Fruit fly (Drosophila melanogaster) whole organism, embryonic: ENCODE data around the gene CG31468.

Source experiments
- CG10209 ChIP-seq: fragments of 200-800 bp; sonication (Bioruptor generic); optimal IDR thresholded peaks from 3 replicates; lab custom pipeline; 2017; ENCODE audit warnings: missing biosample characterization, mild to moderate bottlenecking, missing genetic modification characterization, missing genetic modification reagents
- CG1024 ChIP-seq: fragments of 200-800 bp; sonication (Bioruptor generic); IDR thresholded peaks from 2 replicates; pipeline ENCODE4 v1.3.6; 2022; ENCODE audit warnings: missing biosample characterization, missing genetic modification characterization
- CG10274 ChIP-seq: fragments of 200-800 bp; sonication (Bioruptor generic); optimal IDR thresholded peaks from 3 replicates; lab custom pipeline; 2017; ENCODE audit warnings: missing biosample characterization, mild to moderate bottlenecking, missing genetic modification characterization
- CG10979 ChIP-seq: fragments of 200-800 bp; sonication (Bioruptor generic); optimal IDR thresholded peaks from 2 replicates; lab custom pipeline; 2018; ENCODE audit warnings: missing biosample characterization, mild to moderate bottlenecking, missing genetic modification characterization, moderate library complexity
- CG11696 ChIP-seq: fragments of 200-800 bp; sonication (Bioruptor generic); IDR thresholded peaks from 2 replicates; pipeline ENCODE4 v1.3.6; 2022; ENCODE audit warnings: missing biosample characterization, missing genetic modification characterization
- CG15696 ChIP-seq: fragments of 200-800 bp; sonication (Bioruptor generic); optimal IDR thresholded peaks from 2 replicates; lab custom pipeline; 2019; ENCODE audit warnings: missing biosample characterization, mild to moderate bottlenecking, missing genetic modification characterization, moderate library complexity
- CG1603 ChIP-seq: fragments of 200-800 bp; sonication (Bioruptor generic); optimal IDR thresholded peaks from 2 replicates; lab custom pipeline; 2019; ENCODE audit warnings: missing biosample characterization, mild to moderate bottlenecking, missing genetic modification characterization, moderate library complexity
- CG17829 ChIP-seq: fragments of 200-800 bp; optimal IDR thresholded peaks from 2 replicates; lab custom pipeline; 2019; ENCODE audit warnings: missing biosample characterization, mild to moderate bottlenecking, missing genetic modification characterization, moderate library complexity
- CG2129 ChIP-seq: fragments of 200-800 bp; sonication (Bioruptor generic); IDR thresholded peaks from 2 replicates; pipeline ENCODE4 v1.3.6; 2022; ENCODE audit warnings: missing biosample characterization, missing genetic modification characterization; ENCODE audit not compliant: partially characterized antibody
- CG32532 ChIP-seq: fragments of 200-800 bp; sonication (Bioruptor generic); IDR thresholded peaks from 2 replicates; pipeline ENCODE4 v1.3.6; 2022; ENCODE audit warnings: missing biosample characterization, missing genetic modification characterization
- CG3838 ChIP-seq: fragments of 200-800 bp; sonication (Bioruptor generic); optimal IDR thresholded peaks from 3 replicates; lab custom pipeline; 2016; ENCODE audit warnings: missing biosample characterization, missing genetic modification characterization
- CG4424 ChIP-seq: fragments of 200-800 bp; sonication (Bioruptor generic); optimal IDR thresholded peaks from 3 replicates; lab custom pipeline; 2016; ENCODE audit warnings: missing biosample characterization, missing genetic modification characterization
- CG6813 ChIP-seq: fragments of 200-800 bp; sonication (Bioruptor generic); optimal IDR thresholded peaks from 2 replicates; lab custom pipeline; 2017; ENCODE audit warnings: missing biosample characterization, missing genetic modification characterization, mild to moderate bottlenecking, moderate library complexity, missing genetic modification reagents
- CG6854 ChIP-seq: fragments of 200-800 bp; sonication (Bioruptor generic); optimal IDR thresholded peaks from 3 replicates; lab custom pipeline; 2017; ENCODE audit warnings: missing biosample characterization, mild to moderate bottlenecking, missing genetic modification characterization
- CG7987 ChIP-seq: fragments of 200-800 bp; sonication (Bioruptor generic); optimal IDR thresholded peaks from 2 replicates; lab custom pipeline; 2018; ENCODE audit warnings: missing biosample characterization, mild to moderate bottlenecking, missing genetic modification characterization, moderate library complexity
- CG9609 ChIP-seq: fragments of 200-800 bp; sonication (Bioruptor generic); optimal IDR thresholded peaks from 3 replicates; lab custom pipeline; 2016; ENCODE audit warnings: missing biosample characterization, missing genetic modification characterization
- CG9932 ChIP-seq: fragments of 200-800 bp; sonication (Bioruptor generic); IDR thresholded peaks from 2 replicates; pipeline ENCODE4 v1.3.6; 2022; ENCODE audit warnings: missing biosample characterization, missing genetic modification characterization
- Chrac-16 ChIP-seq: fragments of 200-800 bp; sonication (Bioruptor generic); optimal IDR thresholded peaks from 3 replicates; lab custom pipeline; 2016; ENCODE audit warnings: missing biosample characterization, missing genetic modification characterization
- Dp ChIP-seq: fragments of 200-800 bp; sonication (Bioruptor generic); optimal IDR thresholded peaks from 2 replicates; lab custom pipeline; 2018; ENCODE audit warnings: missing biosample characterization, mild to moderate bottlenecking, missing genetic modification characterization, moderate library complexity
- ERR ChIP-seq: fragments of 200-800 bp; sonication (Bioruptor generic); optimal IDR thresholded peaks from 2 replicates; lab custom pipeline; 2016; ENCODE audit warnings: missing biosample characterization, missing genetic modification characterization
- HLHmδ ChIP-seq: fragments of 200-800 bp; sonication (Bioruptor generic); optimal IDR thresholded peaks from 2 replicates; lab custom pipeline; 2018; ENCODE audit warnings: missing biosample characterization, mild to moderate bottlenecking, missing genetic modification characterization, moderate library complexity
- Hmr ChIP-seq: fragments of 200-800 bp; sonication (Bioruptor generic); optimal IDR thresholded peaks from 3 replicates; lab custom pipeline; 2017; ENCODE audit warnings: mild to moderate bottlenecking, missing biosample characterization, missing genetic modification reagents, missing genetic modification characterization
- Hr3 ChIP-seq: fragments of 200-800 bp; sonication (Bioruptor generic); optimal IDR thresholded peaks from 3 replicates; lab custom pipeline; 2016; ENCODE audit warnings: missing biosample characterization, missing genetic modification characterization
- MTF-1 ChIP-seq: fragments of 200-800 bp; sonication (Bioruptor generic); optimal IDR thresholded peaks from 2 replicates; lab custom pipeline; 2018; ENCODE audit warnings: missing biosample characterization, mild to moderate bottlenecking, missing genetic modification characterization, borderline replicate concordance
- Meics ChIP-seq: fragments of 200-800 bp; sonication (Bioruptor generic); optimal IDR thresholded peaks from 2 replicates; lab custom pipeline; 2017; ENCODE audit warnings: missing biosample characterization, mild to moderate bottlenecking, missing genetic modification characterization
- Myb ChIP-seq: fragments of 200-800 bp; sonication (Bioruptor generic); optimal IDR thresholded peaks from 2 replicates; lab custom pipeline; 2016; ENCODE audit warnings: missing biosample characterization, missing genetic modification characterization
- Trl ChIP-seq, 3 experiments: fragments of >200 bp in 2 of 3; fragments of 200-800 bp in 1 of 3; sonication (Bioruptor generic) in 1 of 3; optimal IDR thresholded peaks; 2 replicates in 1 of 3; 3 replicates in 2 of 3; lab custom pipeline; 2016 to 2017; ENCODE audit warnings: missing biosample characterization in 1 of 3, missing genetic modification characterization in 1 of 3
- ab ChIP-seq: fragments of 200-800 bp; sonication (Bioruptor generic); optimal IDR thresholded peaks from 2 replicates; lab custom pipeline; 2016; ENCODE audit warnings: missing biosample characterization, missing genetic modification characterization
- bbx ChIP-seq: fragments of 200-800 bp; sonication (Bioruptor generic); IDR thresholded peaks from 2 replicates; pipeline ENCODE4 v1.3.6; 2022; ENCODE audit warnings: missing biosample characterization, missing genetic modification characterization; ENCODE audit not compliant: partially characterized antibody
- bigmax ChIP-seq: fragments of 200-800 bp; sonication (Bioruptor generic); optimal IDR thresholded peaks from 2 replicates; lab custom pipeline; 2018; ENCODE audit warnings: missing biosample characterization, mild to moderate bottlenecking, missing genetic modification characterization
- bsh ChIP-seq, 2 experiments: fragments of 200-800 bp; sonication (Bioruptor generic); optimal IDR thresholded peaks; 2 replicates each; lab custom pipeline; 2017 to 2018; ENCODE audit warnings: mild to moderate bottlenecking in 2 of 2, missing biosample characterization in 2 of 2, missing genetic modification characterization in 2 of 2, moderate library complexity in 1 of 2
- crc ChIP-seq: fragments of 200-800 bp; sonication (Bioruptor generic); optimal IDR thresholded peaks from 2 replicates; lab custom pipeline; 2016; ENCODE audit warnings: missing biosample characterization, missing genetic modification characterization
- luna ChIP-seq: fragments of 200-800 bp; sonication (Bioruptor generic); optimal IDR thresholded peaks from 2 replicates; lab custom pipeline; 2016; ENCODE audit warnings: missing biosample characterization, missing genetic modification characterization
- mld ChIP-seq: fragments of 200-800 bp; sonication (Bioruptor generic); IDR thresholded peaks from 3 replicates; pipeline ENCODE4 v1.3.6; 2022; ENCODE audit warnings: missing biosample characterization, missing genetic modification characterization; ENCODE audit not compliant: partially characterized antibody
- nau ChIP-seq: fragments of 200-800 bp; sonication (Bioruptor generic); optimal IDR thresholded peaks from 3 replicates; lab custom pipeline; 2017; ENCODE audit warnings: missing biosample characterization, mild to moderate bottlenecking, missing genetic modification characterization, missing genetic modification reagents
- nmo ChIP-seq: fragments of 200-800 bp; sonication (Bioruptor generic); optimal IDR thresholded peaks from 2 replicates; lab custom pipeline; 2018; ENCODE audit warnings: missing biosample characterization, mild to moderate bottlenecking, missing genetic modification characterization, moderate library complexity
- onecut ChIP-seq: fragments of 200-800 bp; sonication (Bioruptor generic); IDR thresholded peaks from 2 replicates; pipeline ENCODE4 v1.3.6; 2022; ENCODE audit warnings: missing biosample characterization, missing genetic modification characterization
- otp ChIP-seq: fragments of 200-800 bp; sonication (Bioruptor generic); IDR thresholded peaks from 3 replicates; pipeline ENCODE4, ENCODE4 v1.3.6; 2022; ENCODE audit warnings: missing biosample characterization, missing genetic modification characterization
- p53 ChIP-seq: fragments of 200-800 bp; sonication (Bioruptor generic); optimal IDR thresholded peaks from 2 replicates; lab custom pipeline; 2016; ENCODE audit warnings: missing biosample characterization, missing genetic modification characterization
- pb ChIP-seq: fragments of 200-800 bp; sonication (Bioruptor generic); optimal IDR thresholded peaks from 3 replicates; lab custom pipeline; 2016; ENCODE audit warnings: missing biosample characterization, missing genetic modification characterization
- pho ChIP-seq: fragments of 200-800 bp; sonication (Bioruptor generic); optimal IDR thresholded peaks from 2 replicates; lab custom pipeline; 2016; ENCODE audit warnings: missing biosample characterization, missing genetic modification characterization
- repo ChIP-seq: fragments of 200-800 bp; sonication (Bioruptor generic); optimal IDR thresholded peaks from 2 replicates; lab custom pipeline; 2016; ENCODE audit warnings: missing biosample characterization, missing genetic modification characterization
- schlank ChIP-seq: fragments of 200-800 bp; sonication (Bioruptor generic); optimal IDR thresholded peaks from 2 replicates; lab custom pipeline; 2018; ENCODE audit warnings: missing biosample characterization, mild to moderate bottlenecking, missing genetic modification characterization
- sob ChIP-seq: fragments of 200-800 bp; sonication (Bioruptor generic); IDR thresholded peaks from 2 replicates; pipeline ENCODE4 v1.3.6; 2022; ENCODE audit warnings: missing biosample characterization, missing genetic modification characterization
- ssp ChIP-seq: fragments of 200-800 bp; sonication (Bioruptor generic); IDR thresholded peaks from 2 replicates; pipeline ENCODE4 v1.3.6; 2022; ENCODE audit warnings: missing biosample characterization, missing genetic modification characterization
- stwl ChIP-seq: fragments of 200-800 bp; sonication (Bioruptor generic); optimal IDR thresholded peaks from 3 replicates; lab custom pipeline; 2018; ENCODE audit warnings: missing biosample characterization, mild to moderate bottlenecking, missing genetic modification characterization, moderate library complexity
- tio ChIP-seq: fragments of 200-800 bp; sonication (Bioruptor generic); optimal IDR thresholded peaks from 2 replicates; lab custom pipeline; 2017; ENCODE audit warnings: missing biosample characterization, missing genetic modification characterization, inconsistent platforms
- twi ChIP-seq: fragments of 200-800 bp; optimal IDR thresholded peaks from 2 replicates; lab custom pipeline; 2019; ENCODE audit warnings: missing biosample characterization, mild to moderate bottlenecking, missing genetic modification characterization, moderate library complexity
- unc-4 ChIP-seq: fragments of 200-800 bp; sonication (Bioruptor generic); IDR thresholded peaks from 2 replicates; pipeline ENCODE4 v1.3.6; 2022; ENCODE audit warnings: missing biosample characterization, missing genetic modification characterization; ENCODE audit not compliant: partially characterized antibody
- zfh2 ChIP-seq: fragments of 200-800 bp; sonication (Bioruptor generic); optimal IDR thresholded peaks from 2 replicates; lab custom pipeline; 2016; ENCODE audit warnings: missing biosample characterization, missing genetic modification characterization

CG31468 gene

DNA sequence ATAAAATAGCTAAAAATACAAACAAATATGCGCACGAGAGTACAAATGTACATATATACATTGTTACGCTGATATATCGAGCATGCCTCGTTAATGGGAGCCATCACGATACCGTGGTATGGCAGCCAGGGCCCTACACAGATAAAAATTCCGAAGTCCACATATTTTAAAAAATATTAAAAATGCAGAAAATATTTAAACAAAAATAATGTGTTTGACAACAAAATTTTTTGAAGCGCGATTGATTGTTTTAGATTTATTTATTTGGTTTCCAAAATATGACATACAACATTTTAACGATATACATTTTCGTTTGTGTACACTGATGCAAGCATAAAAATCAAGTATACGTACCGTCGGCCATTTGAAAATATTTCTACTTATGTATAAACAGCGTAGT lies 26.6 kb upstream of the CG31468 start (continued):
- no peak; the same call in 1 of the 2 replicates for TF ChIP-seq CG1024
- TF ChIP-seq Meics (GFP tag; lab: Kevin White, UChicago) = peak; percentile 89
- no peak for TF ChIP-seq mld (GFP tag; lab: Robert Waterston, UW)
- TF ChIP-seq CG3838 (GFP tag; lab: Kevin White, UChicago) = peak; percentile 30
- TF ChIP-seq CG4424 (GFP tag; lab: Kevin White, UChicago) = peak; percentile 64
- TF ChIP-seq Hr3 (GFP tag; lab: Kevin White, UChicago) = peak; percentile 66
- no peak for TF ChIP-seq pb (GFP tag; lab: Kevin White, UChicago)
- no peak for TF ChIP-seq bigmax (GFP tag; lab: Kevin White, UChicago)
- no peak for TF ChIP-seq ab (GFP tag; lab: Kevin White, UChicago)
- TF ChIP-seq pho = peak; percentile 78
- peak; percentile 43 for TF ChIP-seq CG9609 (GFP tag; lab: Kevin White, UChicago)
- TF ChIP-seq CG11696 = peak; percentile 59
- TF ChIP-seq CG9932 (GFP tag; lab: Robert Waterston, UW) = peak; percentile 90
- peak; percentile 60 for TF ChIP-seq nau (GFP tag; lab: Kevin White, UChicago)
- no peak for TF ChIP-seq stwl
- TF ChIP-seq CG17829 (tag; lab: Kevin White, UChicago) = peak; percentile 75
- TF ChIP-seq p53 (GFP tag; lab: Kevin White, UChicago) = no peak
- peak; percentile 78 for TF ChIP-seq CG6854 (GFP tag; lab: Kevin White, UChicago)
- no peak for TF ChIP-seq Dp (GFP tag; lab: Kevin White, UChicago)
- TF ChIP-seq onecut (GFP tag; lab: Robert Waterston, UW) = no peak
- TF ChIP-seq MTF-1 (GFP tag; lab: Kevin White, UChicago) = no peak
- peak; percentile 75 for TF ChIP-seq CG10209 (GFP tag; lab: Kevin White, UChicago)
- TF ChIP-seq CG7987 (GFP tag; lab: Kevin White, UChicago) = peak; percentile 74
- peak; percentile 72 for TF ChIP-seq schlank
- TF ChIP-seq crc = peak; percentile 53
- peak; percentile 13 for TF ChIP-seq repo (GFP tag; lab: Kevin White, UChicago)
- peak; percentile 1 for TF ChIP-seq luna (GFP tag; lab: Kevin White, UChicago)
- TF ChIP-seq tio (GFP tag; lab: Kevin White, UChicago) = peak; percentile 61
- no peak for TF ChIP-seq HLHmδ (GFP tag; lab: Kevin White, UChicago)
- peak; percentile 27 for TF ChIP-seq CG10274
- peak; percentile 93 for TF ChIP-seq CG32532 (GFP tag; lab: Robert Waterston, UW)
- peak; percentile 28 for TF ChIP-seq CG15696 (tag; lab: Kevin White, UChicago)
- TF ChIP-seq otp (GFP tag; lab: Robert Waterston, UW) = peak; percentile 79; the same call in 2 of the 3 replicates
- peak; percentile 93 for TF ChIP-seq Hmr (GFP tag; lab: Kevin White, UChicago)
- peak; percentile 47 for TF ChIP-seq ERR (GFP tag; lab: Kevin White, UChicago)
- TF ChIP-seq CG2129 = no peak
- peak; percentile 51 for TF ChIP-seq CG1603 (tag; lab: Kevin White, UChicago)
- peak; percentile 89 for TF ChIP-seq sob (GFP tag; lab: Robert Waterston, UW)
- TF ChIP-seq nmo (GFP tag; lab: Kevin White, UChicago) = peak; percentile 71
- no peak for TF ChIP-seq unc-4
- TF ChIP-seq bbx (GFP tag; lab: Robert Waterston, UW) = no peak
- no peak for TF ChIP-seq twi (tag; lab: Kevin White, UChicago)
- peak; percentile 56 for TF ChIP-seq CG10979 (tag; lab: Kevin White, UChicago)
- TF ChIP-seq Trl (optimal IDR thresholded peaks at IDR 0.05; lab: Kevin White, UChicago) = no peak
- TF ChIP-seq Trl (GFP tag; optimal IDR thresholded peaks at IDR 0.05; lab: Kevin White, UChicago) = peak; percentile 64
- TF ChIP-seq Chrac-16 (GFP tag; lab: Kevin White, UChicago) = peak; percentile 56
- peak; percentile 86 for TF ChIP-seq zfh2
- TF ChIP-seq ssp (GFP tag; lab: Robert Waterston, UW) = peak; percentile 54
- TF ChIP-seq Myb (GFP tag; lab: Kevin White, UChicago) = peak; percentile 42
- peak; percentile 15 to 69 for TF ChIP-seq bsh (GFP tag; optimal IDR thresholded peaks at IDR 0.05; lab: Kevin White, UChicago)
- peak; percentile 65 for TF ChIP-seq CG6813 (GFP tag; lab: Kevin White, UChicago)
